Worm (Caenorhabditis elegans): ENCODE results near the gene Y54G2A.45.

Y54G2A.45 gene

ce11 chrIV:2834516-2834915 is 28.9 kb downstream of the Y54G2A.45 start, which contains the start of gene pudl-2:
pudl-2 (plus strand) TSS chrIV:2834816.
- TF ChIP-seq lsy-12 (tag; optimal IDR thresholded peaks at IDR 0.05) (no peak), elt-2 (tag; optimal IDR thresholded peaks at IDR 0.05) (no peak), egl-5 (tag; optimal IDR thresholded peaks at IDR 0.05) (no peak), fkh-10 (GFP tag; optimal IDR thresholded peaks at IDR 0.05) (no peak), nhr-28 (tag; optimal IDR thresholded peaks at IDR 0.05) (no peak), elt-3 (tag; optimal IDR thresholded peaks at IDR 0.05) (no peak), ceh-16 (tag; optimal IDR thresholded peaks at IDR 0.05) (no peak), pha-4 (tag; optimal IDR thresholded peaks at IDR 0.05) (no peak), ama-1 (optimal IDR thresholded peaks at IDR 0.05) (no peak), nhr-237 (tag; optimal IDR thresholded peaks at IDR 0.05) (no peak), tbx-2 (tag; optimal IDR thresholded peaks at IDR 0.05) (no peak), nhr-12 (tag; optimal IDR thresholded peaks at IDR 0.05) (no peak), nhr-77 (tag; optimal IDR thresholded peaks at IDR 0.05) (no peak), snpc-4 (tag; optimal IDR thresholded peaks at IDR 0.05) (no peak), hmg-11 (tag; optimal IDR thresholded peaks at IDR 0.05) (no peak), mdl-1 (tag; optimal IDR thresholded peaks at IDR 0.05) (no peak), nhr-11 (tag; optimal IDR thresholded peaks at IDR 0.05) (no peak)

- TF ChIP-seq ceh-82 (tag; optimal IDR thresholded peaks at IDR 0.05) (no peak), jun-1 (tag; optimal IDR thresholded peaks at IDR 0.05) (no peak), ceh-16 (tag; optimal IDR thresholded peaks at IDR 0.05) (no peak), zag-1 (tag; optimal IDR thresholded peaks at IDR 0.05) (no peak), lin-15B (tag; optimal IDR thresholded peaks at IDR 0.05) (no peak), aly-2 (tag; optimal IDR thresholded peaks at IDR 0.05) (no peak), tbx-2 (tag; optimal IDR thresholded peaks at IDR 0.05) (no peak), pqm-1 (tag; optimal IDR thresholded peaks at IDR 0.05) (no peak), mdl-1 (tag; optimal IDR thresholded peaks at IDR 0.05) (no peak)
Measured at ce11 chrIV:2835364-2835763, 29.7 kb downstream of the Y54G2A.45 start, which contains the start of gene clec-82. clec-82 (plus strand) TSS chrIV:2835664.

- no peak for TF ChIP-seq lsy-12 (tag; optimal IDR thresholded peaks at IDR 0.05)
- TF ChIP-seq elt-2 (tag; optimal IDR thresholded peaks at IDR 0.05) = peak; percentile 19
Measured at ce11 chrIV:2838308-2838707, 32.7 kb downstream of the Y54G2A.45 start, which contains the start of gene Y54G2A.7. Y54G2A.7 (plus strand) TSS chrIV:2838608.

- no peak for TF ChIP-seq jun-1 (tag; optimal IDR thresholded peaks at IDR 0.05)
- TF ChIP-seq sea-2 (GFP tag; optimal IDR thresholded peaks at IDR 0.05) = no peak
- no peak for TF ChIP-seq nhr-11 (tag; optimal IDR thresholded peaks at IDR 0.05)
- TF ChIP-seq snpc-4 (tag; optimal IDR thresholded peaks at IDR 0.05) = no peak
- no peak for TF ChIP-seq elt-1 (tag; optimal IDR thresholded peaks at IDR 0.05)
- TF ChIP-seq lin-39 (tag; optimal IDR thresholded peaks at IDR 0.05) = no peak
- TF ChIP-seq ztf-11 (tag; optimal IDR thresholded peaks at IDR 0.05) = no peak
- no peak for TF ChIP-seq unc-62 (GFP tag; optimal IDR thresholded peaks at IDR 0.05)
- no peak for TF ChIP-seq lin-15B (tag; optimal IDR thresholded peaks at IDR 0.05)
- TF ChIP-seq mdl-1 (tag; optimal IDR thresholded peaks at IDR 0.05) = no peak
- TF ChIP-seq elt-2 (tag; optimal IDR thresholded peaks at IDR 0.05) = peak; percentile 55
- TF ChIP-seq nhr-76 (tag; optimal IDR thresholded peaks at IDR 0.05) = no peak
- no peak for TF ChIP-seq nhr-237 (tag; optimal IDR thresholded peaks at IDR 0.05)
- TF ChIP-seq zag-1 (tag; optimal IDR thresholded peaks at IDR 0.05) = no peak
- peak; percentile 28 for TF ChIP-seq pha-4 (tag; optimal IDR thresholded peaks at IDR 0.05)
- TF ChIP-seq nhr-12 (tag; optimal IDR thresholded peaks at IDR 0.05) = no peak
- no peak for TF ChIP-seq skn-1 (tag; optimal IDR thresholded peaks at IDR 0.05)
- no peak for TF ChIP-seq nhr-25 (tag; optimal IDR thresholded peaks at IDR 0.05)
- TF ChIP-seq pqm-1 (tag; optimal IDR thresholded peaks at IDR 0.05) = peak; percentile 27
- no peak for TF ChIP-seq ZK546.5 (tag; optimal IDR thresholded peaks at IDR 0.05)
- no peak for TF ChIP-seq mml-1 (tag; optimal IDR thresholded peaks at IDR 0.05)
- no peak for TF ChIP-seq daf-12 (tag; optimal IDR thresholded peaks at IDR 0.05)
- no peak for TF ChIP-seq ama-1 (optimal IDR thresholded peaks at IDR 0.05)
- no peak for TF ChIP-seq hmg-11 (tag; optimal IDR thresholded peaks at IDR 0.05)
- TF ChIP-seq aly-2 (tag; optimal IDR thresholded peaks at IDR 0.05) = no peak
Measured at ce11 chrIV:2841260-2841659, 35.6 kb downstream of the Y54G2A.45 start, which contains the start of gene clec-83. clec-83 (minus strand) TSS chrIV:2841472.

ce11 chrIV:2842162-2842561 is 36.5 kb downstream of the Y54G2A.45 start, which contains the start of gene clec-84:
clec-84 (plus strand) TSS chrIV:2842462.
- TF ChIP-seq aly-2 (tag; optimal IDR thresholded peaks at IDR 0.05) (no peak), elt-2 (tag; optimal IDR thresholded peaks at IDR 0.05) (peak; percentile 2), hmg-11 (tag; optimal IDR thresholded peaks at IDR 0.05) (no peak)

Measured in whole organism, L3 larva.